Worm (Caenorhabditis elegans) whole organism, midembryonic: ENCODE data around the gene Y110A2AL.4.

ENCODE experiments used
- flt-1 ChIP-seq: fragments of 200-800 bp; sonication (Bioruptor generic); IDR thresholded peaks from 2 replicates; pipeline ENCODE4 v1.3.6; 2022; ENCODE audit warnings: missing genetic modification characterization, missing compliant biosample characterization
- ztf-29 ChIP-seq: fragments of 200-800 bp; sonication (Bioruptor generic); IDR thresholded peaks from 2 replicates; pipeline ENCODE4 v1.3.6; 2022; ENCODE audit warnings: missing genetic modification reagents, missing genetic modification characterization, missing compliant biosample characterization

DNA sequence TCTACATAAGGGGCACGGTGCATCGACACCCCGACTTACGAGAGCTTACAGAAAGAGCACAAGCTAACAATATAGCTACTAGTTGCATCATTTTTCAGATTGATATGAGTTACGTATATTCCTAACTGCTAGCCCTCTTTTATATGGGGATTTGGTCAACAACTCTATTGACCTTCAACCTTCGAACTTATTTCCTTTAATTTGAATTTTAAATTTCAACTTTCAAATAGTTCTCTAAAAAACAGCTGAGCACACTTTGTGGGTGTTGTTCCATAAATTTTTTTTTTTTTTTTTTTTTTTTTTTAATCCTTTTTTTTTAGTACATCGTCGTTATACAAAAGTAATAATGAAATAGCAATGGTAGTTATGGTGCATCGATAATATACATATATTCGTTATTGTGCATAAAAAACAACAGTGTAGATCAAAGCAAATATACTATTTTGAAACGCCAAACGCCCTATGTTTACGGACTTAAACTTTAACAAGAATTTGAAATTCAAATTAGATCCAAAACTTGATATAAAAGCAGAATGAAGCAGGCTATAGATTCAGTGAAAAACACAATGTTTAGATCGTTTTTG is 27.5 kb downstream of the Y110A2AL.4 start, which contains the start of the genes Y110A2AL.9 and Y110A2AL.3:
- TF ChIP-seq ztf-29 (GFP tag; lab: Robert Waterston, UW), result no peak
- TF ChIP-seq flt-1 (GFP tag; lab: Robert Waterston, UW), result no peak
